Fruit fly (Drosophila melanogaster): ENCODE data around the gene CG46435.

Gene CG46435

DNA sequence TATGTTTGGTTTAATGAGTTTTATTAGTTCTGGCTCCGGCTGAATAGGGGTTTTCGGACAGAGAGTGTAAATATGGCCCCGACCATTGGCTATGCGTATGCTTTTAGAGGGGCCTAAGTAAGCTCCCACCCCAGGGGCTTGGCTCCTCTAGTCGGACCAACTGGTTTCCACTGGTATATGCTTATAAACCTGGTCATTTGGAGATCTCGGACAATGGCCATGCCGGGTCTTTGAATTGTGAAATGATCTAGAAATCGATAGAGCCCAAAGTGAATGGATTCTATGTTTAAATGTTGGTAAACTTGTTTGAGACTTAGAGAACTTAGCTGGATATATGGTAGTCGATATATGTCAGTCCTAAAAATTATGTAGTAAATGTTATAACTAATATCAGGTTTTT lies 13.8 kb downstream of the CG46435 start:
- TF ChIP-seq CG10348 (GFP tag; IDR thresholded peaks at IDR 0.05) (no peak), CG8301 (tag; optimal IDR thresholded peaks at IDR 0.05) (no peak), CG15710 (tag; optimal IDR thresholded peaks at IDR 0.05) (no peak), CG14655 (GFP tag; optimal IDR thresholded peaks at IDR 0.05) (no peak), CG12605 (GFP tag; IDR thresholded peaks at IDR 0.05) (no peak), gl (tag; optimal IDR thresholded peaks at IDR 0.05) (no peak), CG13204 (GFP tag; optimal IDR thresholded peaks at IDR 0.05) (no peak), CG32121 (GFP tag; IDR thresholded peaks at IDR 0.05) (no peak), Pif1A (GFP tag; optimal IDR thresholded peaks at IDR 0.05) (no peak), CG4496 (GFP tag; IDR thresholded peaks at IDR 0.05) (no peak), Pif1B (GFP tag; optimal IDR thresholded peaks at IDR 0.05) (no peak), CG8159 (tag; optimal IDR thresholded peaks at IDR 0.05) (no peak)

DNA sequence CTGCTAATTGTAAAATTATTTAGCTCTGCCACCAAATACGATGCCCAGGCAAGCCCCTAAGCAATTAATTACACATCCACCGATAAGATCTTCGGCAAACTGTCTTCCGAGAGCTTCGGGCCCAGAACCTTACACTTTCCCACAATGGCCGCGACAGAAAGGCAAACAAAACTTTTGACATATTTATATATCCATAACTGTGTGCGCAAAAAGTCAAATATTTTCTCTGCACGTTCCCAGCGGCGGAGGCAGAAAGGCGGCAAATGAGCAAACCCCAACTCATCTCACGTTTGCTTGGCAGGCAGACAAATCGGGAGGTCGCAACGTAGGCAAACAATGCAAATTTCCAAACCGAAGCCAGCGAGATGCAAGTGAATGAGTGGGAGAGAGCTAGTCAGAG lies 14.3 kb downstream of the CG46435 start:
- TF ChIP-seq CG8159 (tag; optimal IDR thresholded peaks at IDR 0.05), result no peak
- no peak for TF ChIP-seq CG9948 (tag; optimal IDR thresholded peaks at IDR 0.05)
- TF ChIP-seq CG15710 (tag; optimal IDR thresholded peaks at IDR 0.05), result no peak
- TF ChIP-seq EcR (GFP tag; optimal IDR thresholded peaks at IDR 0.05), result no peak
- no peak for TF ChIP-seq CG10348 (GFP tag; IDR thresholded peaks at IDR 0.05)
- no peak for TF ChIP-seq rn (GFP tag; IDR thresholded peaks at IDR 0.05)
- no peak for TF ChIP-seq D1 (tag; optimal IDR thresholded peaks at IDR 0.05)
- TF ChIP-seq Ets98B (GFP tag; IDR thresholded peaks at IDR 0.05), result no peak
- TF ChIP-seq CG13204 (GFP tag; optimal IDR thresholded peaks at IDR 0.05), result no peak
- TF ChIP-seq Pif1A (GFP tag; optimal IDR thresholded peaks at IDR 0.05), result no peak

DNA sequence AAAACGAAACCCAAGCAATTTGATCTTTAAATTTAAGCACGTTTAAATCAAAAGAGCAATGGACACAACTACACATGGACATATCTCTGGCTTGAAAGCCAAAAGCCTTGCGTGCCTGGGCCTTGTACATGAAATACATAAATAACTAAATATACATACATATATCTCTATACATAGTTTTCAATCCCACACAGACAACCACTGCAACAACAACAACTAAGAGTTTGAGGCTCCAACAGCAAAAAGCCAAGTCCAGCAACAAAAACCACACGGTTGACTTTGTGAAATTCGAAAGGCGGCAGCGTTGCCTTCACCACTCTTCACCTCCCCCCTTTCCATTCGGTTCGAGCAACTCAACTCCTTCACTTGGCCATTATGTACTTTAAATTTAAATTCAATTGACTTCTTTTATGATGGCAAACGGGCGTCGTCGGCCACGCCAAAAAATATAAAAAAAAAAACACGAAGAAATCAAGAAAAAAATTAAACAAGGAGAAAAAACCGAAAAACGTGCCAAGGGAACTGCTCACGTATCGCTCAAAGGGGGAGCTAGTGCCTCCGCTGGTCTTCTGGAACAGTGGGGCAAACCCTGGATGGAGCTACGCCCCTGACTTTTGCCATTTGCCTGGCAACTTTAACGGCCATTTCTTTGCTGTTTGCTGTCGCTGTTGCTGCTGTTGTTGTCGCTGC lies 15.2 kb downstream of the CG46435 start:
- TF ChIP-seq CG15710 (tag; optimal IDR thresholded peaks at IDR 0.05), result no peak
- peak; percentile 67 for TF ChIP-seq EcR (GFP tag; optimal IDR thresholded peaks at IDR 0.05)

DNA sequence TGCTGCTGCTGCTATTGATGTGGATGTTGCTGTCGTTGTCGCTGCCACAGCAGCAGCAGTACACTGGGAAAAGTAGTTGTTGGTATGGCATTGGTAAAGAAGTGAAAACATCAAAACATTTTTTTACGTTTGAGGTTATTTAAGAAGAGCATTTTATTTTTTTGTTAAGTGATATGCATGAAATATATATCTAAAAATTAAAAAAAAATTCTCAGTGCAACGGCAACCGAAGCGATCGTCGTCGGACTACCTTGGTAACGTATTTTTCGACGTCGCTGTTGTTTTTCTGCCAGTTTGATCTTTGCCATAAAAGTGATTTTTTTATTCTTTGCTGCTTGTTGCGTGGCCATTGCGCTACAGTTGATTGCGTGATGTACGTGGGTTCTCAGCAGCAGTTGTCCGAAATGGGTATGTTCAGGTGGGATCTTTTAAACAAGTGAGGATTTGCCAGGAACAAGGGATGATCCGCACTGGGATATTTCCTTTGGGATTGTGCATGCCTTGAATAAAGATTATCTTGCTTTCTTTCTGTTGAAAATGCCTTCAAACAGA lies 15.9 kb downstream of the CG46435 start:
- TF ChIP-seq Pif1B (GFP tag; optimal IDR thresholded peaks at IDR 0.05) (peak; percentile 97), CG13204 (GFP tag; optimal IDR thresholded peaks at IDR 0.05) (peak; percentile 98), CG9948 (tag; optimal IDR thresholded peaks at IDR 0.05) (peak; percentile 99), gl (tag; optimal IDR thresholded peaks at IDR 0.05) (peak; percentile 97), CG4496 (GFP tag; IDR thresholded peaks at IDR 0.05) (peak; percentile 99), CG8301 (tag; optimal IDR thresholded peaks at IDR 0.05) (peak; percentile 98), CG12605 (GFP tag; IDR thresholded peaks at IDR 0.05) (peak; percentile 98), CG8159 (tag; optimal IDR thresholded peaks at IDR 0.05) (peak; percentile 99), EcR (GFP tag; optimal IDR thresholded peaks at IDR 0.05) (peak; percentile 74), D1 (tag; optimal IDR thresholded peaks at IDR 0.05) (peak; percentile 96), CG15710 (tag; optimal IDR thresholded peaks at IDR 0.05) (peak; percentile 99), rn (GFP tag; IDR thresholded peaks at IDR 0.05) (peak; percentile 95), fd96Ca (GFP tag; IDR thresholded peaks at IDR 0.05) (peak; percentile 98), Pif1A (GFP tag; optimal IDR thresholded peaks at IDR 0.05) (peak; percentile 99), CG17806 (tag; optimal IDR thresholded peaks at IDR 0.05) (peak; percentile 99), Ets98B (GFP tag; IDR thresholded peaks at IDR 0.05) (peak; percentile 99), CG34367 (tag; optimal IDR thresholded peaks at IDR 0.05) (peak; percentile 98), CG10348 (GFP tag; IDR thresholded peaks at IDR 0.05) (peak; percentile 93), CG14655 (GFP tag; optimal IDR thresholded peaks at IDR 0.05) (peak; percentile 98), Snoo (tag; optimal IDR thresholded peaks at IDR 0.05) (peak; percentile 99), CG32121 (GFP tag; IDR thresholded peaks at IDR 0.05) (peak; percentile 99)

DNA sequence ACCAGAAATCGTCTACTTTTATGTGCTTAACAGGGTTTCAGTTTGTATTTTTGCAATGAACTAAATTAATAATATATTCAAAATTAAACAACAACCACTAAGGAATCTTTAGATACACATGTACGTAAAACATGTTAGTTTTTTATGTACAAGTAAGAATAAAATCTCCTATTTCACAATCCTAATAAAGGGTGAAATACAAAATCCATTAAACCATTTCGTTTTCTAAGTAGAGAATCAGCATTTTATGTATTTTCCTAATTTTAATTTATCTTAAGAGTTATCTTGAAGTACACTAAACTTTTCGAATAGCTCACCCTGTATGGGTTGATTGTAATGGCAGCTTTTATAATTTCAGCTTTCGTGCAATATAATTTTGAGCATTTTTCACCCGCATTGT lies 16.8 kb downstream of the CG46435 start:
- TF ChIP-seq CG12605 (GFP tag; IDR thresholded peaks at IDR 0.05) (peak; percentile 68), EcR (GFP tag; optimal IDR thresholded peaks at IDR 0.05) (no peak), CG4496 (GFP tag; IDR thresholded peaks at IDR 0.05) (peak; percentile 78; the same call in 2 of the 3 replicates), CG15710 (tag; optimal IDR thresholded peaks at IDR 0.05) (peak; percentile 66), CG8301 (tag; optimal IDR thresholded peaks at IDR 0.05) (peak; percentile 79), Snoo (tag; optimal IDR thresholded peaks at IDR 0.05) (peak; percentile 79), CG17806 (tag; optimal IDR thresholded peaks at IDR 0.05) (peak; percentile 78), rn (GFP tag; IDR thresholded peaks at IDR 0.05) (no peak), CG10348 (GFP tag; IDR thresholded peaks at IDR 0.05) (peak; percentile 19; the same call in 1 of the 2 replicates), gl (tag; optimal IDR thresholded peaks at IDR 0.05) (no peak), CG34367 (tag; optimal IDR thresholded peaks at IDR 0.05) (peak; percentile 60), Ets98B (GFP tag; IDR thresholded peaks at IDR 0.05) (peak; percentile 73; the same call in 1 of the 2 replicates), CG13204 (GFP tag; optimal IDR thresholded peaks at IDR 0.05) (no peak), CG8159 (tag; optimal IDR thresholded peaks at IDR 0.05) (peak; percentile 74), Pif1A (GFP tag; optimal IDR thresholded peaks at IDR 0.05) (peak; percentile 67), CG9948 (tag; optimal IDR thresholded peaks at IDR 0.05) (peak; percentile 83), D1 (tag; optimal IDR thresholded peaks at IDR 0.05) (peak; percentile 75), Pif1B (GFP tag; optimal IDR thresholded peaks at IDR 0.05) (peak; percentile 48), CG32121 (GFP tag; IDR thresholded peaks at IDR 0.05) (peak; percentile 84), fd96Ca (GFP tag; IDR thresholded peaks at IDR 0.05) (no peak), CG14655 (GFP tag; optimal IDR thresholded peaks at IDR 0.05) (peak; percentile 71)

All from whole organism, pupa.